Fruit fly (Drosophila melanogaster) whole organism, prepupa: ENCODE data around the gene scyl.

ENCODE experiments used
- Blimp-1 ChIP-seq: fragments of 200-800 bp; sonication (Bioruptor generic); optimal IDR thresholded peaks from 3 replicates; lab custom pipeline; 2017; ENCODE audit warnings: missing biosample characterization, missing genetic modification characterization, mild to moderate bottlenecking, moderate library complexity, missing genetic modification reagents
- CG32006 ChIP-seq: fragments of 200-800 bp; sonication (Bioruptor generic); optimal IDR thresholded peaks from 3 replicates; lab custom pipeline; 2017; ENCODE audit warnings: missing biosample characterization, mild to moderate bottlenecking, missing genetic modification characterization
- achi ChIP-seq: fragments of 200-800 bp; sonication (Bioruptor generic); optimal IDR thresholded peaks from 3 replicates; lab custom pipeline; 2016; ENCODE audit warnings: missing biosample characterization, missing genetic modification characterization

DNA sequence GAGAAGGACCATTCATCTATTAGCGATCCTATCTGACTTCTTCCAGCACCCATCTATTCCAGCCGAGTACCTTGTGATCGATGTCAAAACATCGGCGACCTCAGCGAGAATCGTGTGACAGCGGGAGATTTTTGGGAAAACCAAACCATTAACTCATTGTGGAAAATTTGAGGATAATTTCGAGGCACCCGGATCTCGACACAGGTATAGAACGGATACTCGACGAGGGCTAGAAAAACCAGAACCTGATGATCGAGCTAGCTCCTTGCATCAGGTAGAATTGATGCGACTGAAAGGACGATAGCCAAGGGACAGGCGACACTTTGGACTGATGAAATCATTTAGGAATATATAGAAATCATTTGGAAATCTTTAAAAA, 8.8 kb upstream of the scyl start:
- TF ChIP-seq CG32006 (GFP tag; lab: Kevin White, UChicago) (no peak), Blimp-1 (no peak), achi (GFP tag; lab: Kevin White, UChicago) (no peak)
